Fruit fly (Drosophila melanogaster) whole organism, pupa: ENCODE data around the gene CG6972.
A peak's percentile ranks its signal among the peaks of the same experiment; 100 is the strongest.

Experiments used
- CG10348 ChIP-seq: fragments of 200-800 bp; sonication (Bioruptor generic); IDR thresholded peaks from 2 replicates; pipeline ENCODE4 v1.3.6; 2022; ENCODE audit warnings: missing biosample characterization, missing genetic modification characterization
- CG12605 ChIP-seq: fragments of 200-800 bp; sonication (Bioruptor generic); IDR thresholded peaks from 2 replicates; pipeline ENCODE4 v1.3.6; 2022; ENCODE audit warnings: missing biosample characterization, missing genetic modification characterization
- CG13204 ChIP-seq: fragments of 200-800 bp; sonication (Bioruptor generic); optimal IDR thresholded peaks from 2 replicates; lab custom pipeline; 2018; ENCODE audit warnings: missing biosample characterization, mild to moderate bottlenecking, missing genetic modification characterization, moderate library complexity
- CG14655 ChIP-seq: fragments of 200-800 bp; sonication (Bioruptor generic); optimal IDR thresholded peaks from 3 replicates; lab custom pipeline; 2017; ENCODE audit warnings: mild to moderate bottlenecking, missing biosample characterization, missing genetic modification reagents, missing genetic modification characterization
- CG15710 ChIP-seq: fragments of 200-800 bp; sonication (Bioruptor generic); optimal IDR thresholded peaks from 2 replicates; lab custom pipeline; 2018; ENCODE audit warnings: missing biosample characterization, mild to moderate bottlenecking, missing genetic modification characterization, moderate library complexity
- CG17806 ChIP-seq: fragments of 200-800 bp; sonication (Bioruptor generic); optimal IDR thresholded peaks from 2 replicates; lab custom pipeline; 2018; ENCODE audit warnings: missing biosample characterization, mild to moderate bottlenecking, missing genetic modification characterization, moderate library complexity
- CG32121 ChIP-seq: fragments of 200-800 bp; sonication (Bioruptor generic); IDR thresholded peaks from 2 replicates; pipeline ENCODE4 v1.3.6; 2022; ENCODE audit warnings: missing biosample characterization, missing genetic modification characterization
- CG34367 ChIP-seq: fragments of 200-800 bp; sonication (Bioruptor generic); optimal IDR thresholded peaks from 2 replicates; lab custom pipeline; 2018; ENCODE audit warnings: missing biosample characterization, mild to moderate bottlenecking, missing genetic modification characterization
- CG4496 ChIP-seq: fragments of 200-800 bp; sonication (Bioruptor generic); IDR thresholded peaks from 3 replicates; pipeline ENCODE4 v1.3.6; 2022; ENCODE audit warnings: missing biosample characterization, missing genetic modification characterization
- CG8159 ChIP-seq: fragments of 200-800 bp; sonication (Bioruptor generic); optimal IDR thresholded peaks from 3 replicates; lab custom pipeline; 2018; ENCODE audit warnings: missing biosample characterization, mild to moderate bottlenecking, missing genetic modification characterization, moderate library complexity
- CG8301 ChIP-seq: fragments of 200-800 bp; sonication (Bioruptor generic); optimal IDR thresholded peaks from 2 replicates; lab custom pipeline; 2018; ENCODE audit warnings: missing biosample characterization, mild to moderate bottlenecking, missing genetic modification characterization
- CG9948 ChIP-seq: fragments of 200-800 bp; sonication (Bioruptor generic); optimal IDR thresholded peaks from 2 replicates; lab custom pipeline; 2018; ENCODE audit warnings: missing biosample characterization, mild to moderate bottlenecking, missing genetic modification characterization, moderate library complexity
- D1 ChIP-seq: fragments of 200-800 bp; sonication (Bioruptor generic); optimal IDR thresholded peaks from 2 replicates; lab custom pipeline; 2018; ENCODE audit warnings: missing biosample characterization, mild to moderate bottlenecking, missing genetic modification characterization, moderate library complexity
- EcR ChIP-seq: fragments of 200-800 bp; sonication (Bioruptor generic); optimal IDR thresholded peaks from 3 replicates; lab custom pipeline; 2019; ENCODE audit warnings: missing biosample characterization, missing genetic modification characterization, mild to moderate bottlenecking, moderate library complexity, missing genetic modification reagents
- Ets98B ChIP-seq: fragments of 200-800 bp; sonication (Bioruptor generic); IDR thresholded peaks from 2 replicates; pipeline ENCODE4 v1.3.6; 2022; ENCODE audit warnings: missing biosample characterization, missing genetic modification characterization
- Pif1A ChIP-seq: fragments of 200-800 bp; sonication (Bioruptor generic); optimal IDR thresholded peaks from 3 replicates; lab custom pipeline; 2016; ENCODE audit warnings: missing biosample characterization, missing genetic modification characterization
- Pif1B ChIP-seq: fragments of 200-800 bp; sonication (Bioruptor generic); optimal IDR thresholded peaks from 3 replicates; lab custom pipeline; 2016; ENCODE audit warnings: missing biosample characterization, missing genetic modification characterization
- Snoo ChIP-seq: fragments of 200-800 bp; sonication (Bioruptor generic); optimal IDR thresholded peaks from 3 replicates; lab custom pipeline; 2017; ENCODE audit warnings: missing biosample characterization, mild to moderate bottlenecking, missing genetic modification characterization, inconsistent platforms
- fd96Ca ChIP-seq: fragments of 200-800 bp; sonication (Bioruptor generic); IDR thresholded peaks from 3 replicates; pipeline ENCODE4 v1.3.6; 2022; ENCODE audit warnings: missing biosample characterization, missing genetic modification characterization
- gl ChIP-seq: fragments of 200-800 bp; sonication (Bioruptor generic); optimal IDR thresholded peaks from 2 replicates; lab custom pipeline; 2018; ENCODE audit warnings: missing biosample characterization, mild to moderate bottlenecking, missing genetic modification characterization
- rn ChIP-seq: fragments of 200-800 bp; sonication (Bioruptor generic); IDR thresholded peaks from 2 replicates; pipeline ENCODE4 v1.3.6; 2022; ENCODE audit warnings: missing biosample characterization, missing genetic modification characterization

Gene CG6972

dm6 chr3R:22667959-22668316, 33.9 kb upstream of the CG6972 start:
- TF ChIP-seq Pif1B (GFP tag; lab: Kevin White, UChicago) (no peak), CG8159 (tag; lab: Kevin White, UChicago) (no peak), CG13204 (GFP tag; lab: Kevin White, UChicago) (no peak)

- TF ChIP-seq Pif1B (GFP tag; lab: Kevin White, UChicago): peak; percentile 11
- TF ChIP-seq CG14655 (GFP tag; lab: Kevin White, UChicago): peak; percentile 27
- TF ChIP-seq CG32121 (GFP tag; lab: Robert Waterston, UW): peak; percentile 53; the same call in 1 of the 2 replicates
- TF ChIP-seq CG17806 (tag; lab: Kevin White, UChicago): peak; percentile 11
- TF ChIP-seq CG8301 (tag; lab: Kevin White, UChicago): no peak
- no peak for TF ChIP-seq rn (GFP tag; lab: Robert Waterston, UW)
- TF ChIP-seq Pif1A (GFP tag; lab: Kevin White, UChicago): peak; percentile 39
- TF ChIP-seq D1 (tag; lab: Kevin White, UChicago): no peak
- TF ChIP-seq Ets98B: peak; percentile 15; the same call in 1 of the 2 replicates
- TF ChIP-seq CG34367 (tag; lab: Kevin White, UChicago): no peak
- no peak for TF ChIP-seq CG13204 (GFP tag; lab: Kevin White, UChicago)
- no peak for TF ChIP-seq CG12605 (GFP tag; lab: Robert Waterston, UW)
- TF ChIP-seq CG8159 (tag; lab: Kevin White, UChicago): no peak
- no peak for TF ChIP-seq EcR (GFP tag; lab: Kevin White, UChicago)
- TF ChIP-seq gl: no peak
- TF ChIP-seq Snoo (tag; lab: Kevin White, UChicago): no peak
- no peak for TF ChIP-seq fd96Ca (GFP tag; lab: Robert Waterston, UW)
- TF ChIP-seq CG4496 (GFP tag; lab: Robert Waterston, UW): peak; percentile 67
- TF ChIP-seq CG15710 (tag; lab: Kevin White, UChicago): peak; percentile 22
- TF ChIP-seq CG10348 (GFP tag; lab: Robert Waterston, UW): no peak
- peak; percentile 25 for TF ChIP-seq CG9948 (tag; lab: Kevin White, UChicago)
Measured at dm6 chr3R:22668622-22669021, 33.2 kb upstream of the CG6972 start.

- TF ChIP-seq CG17806 (tag; lab: Kevin White, UChicago) (no peak), D1 (tag; lab: Kevin White, UChicago) (no peak), CG9948 (tag; lab: Kevin White, UChicago) (no peak), CG8301 (tag; lab: Kevin White, UChicago) (no peak), CG4496 (GFP tag; lab: Robert Waterston, UW) (no peak), Snoo (tag; lab: Kevin White, UChicago) (no peak), CG10348 (GFP tag; lab: Robert Waterston, UW) (no peak), Ets98B (no peak)
- TF ChIP-seq, all 21 proteins: peak for 0
Measured at dm6 chr3R:22669121-22669520, 32.7 kb upstream of the CG6972 start.

dm6 chr3R:22669789-22670426, 31.9 kb upstream of the CG6972 start:
- TF ChIP-seq CG10348 (GFP tag; lab: Robert Waterston, UW): no peak
- no peak for TF ChIP-seq CG32121 (GFP tag; lab: Robert Waterston, UW)
- no peak for TF ChIP-seq CG8159 (tag; lab: Kevin White, UChicago)
- no peak for TF ChIP-seq CG14655 (GFP tag; lab: Kevin White, UChicago)
- TF ChIP-seq Pif1B (GFP tag; lab: Kevin White, UChicago): no peak
- TF ChIP-seq fd96Ca (GFP tag; lab: Robert Waterston, UW): no peak
- no peak for TF ChIP-seq CG4496 (GFP tag; lab: Robert Waterston, UW)
- TF ChIP-seq EcR (GFP tag; lab: Kevin White, UChicago): no peak
- TF ChIP-seq CG13204 (GFP tag; lab: Kevin White, UChicago): no peak

dm6 chr3R:22672695-22673346, 29.0 kb upstream of the CG6972 start:
- TF ChIP-seq Snoo (tag; lab: Kevin White, UChicago) (no peak), CG12605 (GFP tag; lab: Robert Waterston, UW) (no peak), fd96Ca (GFP tag; lab: Robert Waterston, UW) (no peak), gl (no peak), rn (GFP tag; lab: Robert Waterston, UW) (no peak), Ets98B (no peak), Pif1B (GFP tag; lab: Kevin White, UChicago) (no peak), CG32121 (GFP tag; lab: Robert Waterston, UW) (no peak), CG10348 (GFP tag; lab: Robert Waterston, UW) (no peak)

dm6 chr3R:22673528-22673959, 28.3 kb upstream of the CG6972 start:
- TF ChIP-seq CG15710 (tag; lab: Kevin White, UChicago): peak; percentile 62
- peak; percentile 51 for TF ChIP-seq CG34367 (tag; lab: Kevin White, UChicago)
- peak; percentile 67 for TF ChIP-seq CG9948 (tag; lab: Kevin White, UChicago)
- TF ChIP-seq fd96Ca (GFP tag; lab: Robert Waterston, UW): no peak
- TF ChIP-seq CG12605 (GFP tag; lab: Robert Waterston, UW): no peak
- TF ChIP-seq D1 (tag; lab: Kevin White, UChicago): peak; percentile 10
- peak; percentile 61 for TF ChIP-seq CG17806 (tag; lab: Kevin White, UChicago)
- peak; percentile 76 for TF ChIP-seq CG8159 (tag; lab: Kevin White, UChicago)
- peak; percentile 12 for TF ChIP-seq CG8301 (tag; lab: Kevin White, UChicago)
- peak; percentile 45 for TF ChIP-seq Pif1B (GFP tag; lab: Kevin White, UChicago)
